Worm (Caenorhabditis elegans) whole organism, young adult: ENCODE measurements around the gene ZK899.3.

Experiments
- B0035.1 ChIP-seq: sonication (generic microtip); optimal IDR thresholded peaks from 2 replicates; lab custom pipeline; 2016; ENCODE audit warnings: missing genetic modification characterization, mild to moderate bottlenecking, missing compliant biosample characterization, missing genotype, missing genetic modification reagents
- B0261.1 ChIP-seq: sonication (generic microtip); optimal IDR thresholded peaks from 2 replicates; lab custom pipeline; 2016; ENCODE audit warnings: mild to moderate bottlenecking, missing genetic modification characterization, moderate library complexity, missing compliant biosample characterization
- F39B2.1 ChIP-seq: fragments of 200-800 bp; sonication (Bioruptor generic); IDR thresholded peaks from 2 replicates; pipeline ENCODE4 v1.3.6; 2022; ENCODE audit warnings: missing genetic modification reagents, missing genetic modification characterization, missing compliant biosample characterization
- F55B11.4 ChIP-seq: sonication (generic microtip); optimal IDR thresholded peaks from 2 replicates; lab custom pipeline; 2016; ENCODE audit warnings: missing compliant biosample characterization, missing genetic modification characterization, borderline replicate concordance; ENCODE audit not compliant: insufficient read depth
- F57C9.4 ChIP-seq: sonication (generic microtip); optimal IDR thresholded peaks from 2 replicates; lab custom pipeline; 2017; ENCODE audit warnings: mild to moderate bottlenecking, missing genetic modification characterization, missing compliant biosample characterization
- K11D2.4 ChIP-seq: fragments of 200-800 bp; sonication (Bioruptor generic); IDR thresholded peaks from 2 replicates; pipeline ENCODE4 v1.3.6; 2022; ENCODE audit warnings: missing genetic modification reagents, missing genetic modification characterization, missing compliant biosample characterization
- Y67H2A.10 ChIP-seq: fragments of 200-800 bp; sonication (Bioruptor generic); conservative IDR thresholded peaks from 2 replicates; pipeline ENCODE4 v1.3.6; 2022; ENCODE audit warnings: missing genetic modification reagents, missing genetic modification characterization, missing compliant biosample characterization
- ZK185.1 ChIP-seq: sonication (generic microtip); optimal IDR thresholded peaks from 2 replicates; lab custom pipeline; 2016; ENCODE audit warnings: mild to moderate bottlenecking, missing genetic modification characterization, missing compliant biosample characterization; ENCODE audit not compliant: poor library complexity, severe bottlenecking
- aptf-2 ChIP-seq: fragments of 200-800 bp; sonication (Bioruptor generic); conservative IDR thresholded peaks from 2 replicates; pipeline ENCODE4 v1.3.6; 2022; ENCODE audit warnings: missing genetic modification reagents, missing genetic modification characterization, missing compliant biosample characterization
- atf-7 ChIP-seq: sonication (generic microtip); optimal IDR thresholded peaks from 2 replicates; lab custom pipeline; 2017; ENCODE audit warnings: mild to moderate bottlenecking, missing genetic modification characterization, missing compliant biosample characterization
- athp-1 ChIP-seq: sonication (generic microtip); optimal IDR thresholded peaks from 2 replicates; lab custom pipeline; 2017; ENCODE audit warnings: mild to moderate bottlenecking, missing genetic modification characterization, missing compliant biosample characterization
- attf-6 ChIP-seq: fragments of 200-800 bp; sonication (Bioruptor generic); IDR thresholded peaks from 2 replicates; pipeline ENCODE4 v1.3.6; 2022; ENCODE audit warnings: missing genetic modification reagents, missing genetic modification characterization, missing compliant biosample characterization
- bed-2 ChIP-seq: fragments of 200-800 bp; sonication (Bioruptor generic); IDR thresholded peaks from 2 replicates; pipeline ENCODE4 v1.3.6; 2022; ENCODE audit warnings: missing genetic modification reagents, missing genetic modification characterization, missing compliant biosample characterization
- ceh-100 ChIP-seq: fragments of 200-800 bp; sonication (Bioruptor generic); IDR thresholded peaks from 2 replicates; pipeline ENCODE4 v1.3.6; 2022; ENCODE audit warnings: missing genetic modification reagents, missing genetic modification characterization, missing compliant biosample characterization
- ceh-27 ChIP-seq: fragments of 200-800 bp; sonication (Bioruptor generic); optimal IDR thresholded peaks from 2 replicates; lab custom pipeline; 2018; ENCODE audit warnings: mild to moderate bottlenecking, missing genetic modification characterization, moderate library complexity, missing compliant biosample characterization
- ceh-58 ChIP-seq: fragments of 200-800 bp; sonication (Bioruptor generic); IDR thresholded peaks from 2 replicates; pipeline ENCODE4 v1.3.6; 2022; ENCODE audit warnings: missing genetic modification characterization, missing compliant biosample characterization
- ceh-79 ChIP-seq: sonication (generic microtip); optimal IDR thresholded peaks from 2 replicates; lab custom pipeline; 2017; ENCODE audit warnings: mild to moderate bottlenecking, missing genetic modification characterization, missing compliant biosample characterization
- ceh-91 ChIP-seq: fragments of 200-800 bp; sonication (Bioruptor generic); IDR thresholded peaks from 2 replicates; pipeline ENCODE4 v1.3.6; 2022; ENCODE audit warnings: missing genetic modification reagents, missing genetic modification characterization, missing compliant biosample characterization
- dox-1 ChIP-seq: fragments of 200-800 bp; sonication (Bioruptor generic); IDR thresholded peaks from 2 replicates; pipeline ENCODE4 v1.3.6; 2022; ENCODE audit warnings: missing genetic modification reagents, missing genetic modification characterization, missing compliant biosample characterization
- dpl-1 ChIP-seq: fragments of 150-350 bp; optimal IDR thresholded peaks from 2 replicates; lab custom pipeline; 2014; ENCODE audit warnings: missing biosample characterization, missing genetic modification reagents, missing genetic modification characterization
- efl-1 ChIP-seq: fragments of 150-350 bp; optimal IDR thresholded peaks from 2 replicates; lab custom pipeline; 2014; ENCODE audit warnings: missing biosample characterization, missing genetic modification reagents, missing genetic modification characterization
- egl-44 ChIP-seq: fragments of 200-800 bp; sonication (Bioruptor generic); IDR thresholded peaks from 2 replicates; pipeline ENCODE4 v1.3.6; 2022; ENCODE audit warnings: missing genetic modification reagents, missing genetic modification characterization, missing compliant biosample characterization
- ets-4 ChIP-seq: fragments of 200-800 bp; sonication (Bioruptor generic); optimal IDR thresholded peaks from 2 replicates; lab custom pipeline; 2018; ENCODE audit warnings: mild to moderate bottlenecking, missing genetic modification characterization, missing compliant biosample characterization
- fkh-3 ChIP-seq: sonication (generic microtip); optimal IDR thresholded peaks from 2 replicates; lab custom pipeline; 2016; ENCODE audit warnings: mild to moderate bottlenecking, missing genetic modification characterization, missing compliant biosample characterization
- hmg-20 ChIP-seq: fragments of 200-800 bp; sonication (Bioruptor generic); IDR thresholded peaks from 2 replicates; pipeline ENCODE4 v1.3.6; 2022; ENCODE audit warnings: missing genetic modification reagents, missing genetic modification characterization, missing compliant biosample characterization
- hrde-1 ChIP-seq: sonication (generic microtip); optimal IDR thresholded peaks from 2 replicates; lab custom pipeline; 2016; ENCODE audit warnings: missing genetic modification characterization, mild to moderate bottlenecking, missing compliant biosample characterization, moderate library complexity, missing genotype, missing genetic modification reagents, borderline replicate concordance
- let-526 ChIP-seq: fragments of 200-800 bp; sonication (Bioruptor generic); IDR thresholded peaks from 2 replicates; pipeline ENCODE4 v1.3.6; 2022; ENCODE audit warnings: missing genetic modification reagents, missing genetic modification characterization, missing compliant biosample characterization
- lir-1 ChIP-seq: fragments of 200-800 bp; sonication (Bioruptor generic); conservative IDR thresholded peaks from 2 replicates; pipeline ENCODE4 v1.3.6; 2022; ENCODE audit warnings: missing genetic modification reagents, missing genetic modification characterization, missing compliant biosample characterization
- mcd-1 ChIP-seq: fragments of 200-800 bp; sonication (Bioruptor generic); IDR thresholded peaks from 2 replicates; pipeline ENCODE4 v1.3.6; 2022; ENCODE audit warnings: missing genetic modification reagents, missing genetic modification characterization, missing compliant biosample characterization
- mes-4 ChIP-seq: sonication (generic microtip); optimal IDR thresholded peaks from 2 replicates; lab custom pipeline; 2016; ENCODE audit warnings: missing genotype, missing genetic modification characterization, missing compliant biosample characterization
- nhr-80 ChIP-seq: sonication (generic microtip); optimal IDR thresholded peaks from 2 replicates; lab custom pipeline; 2016; ENCODE audit warnings: missing genetic modification characterization, missing compliant biosample characterization
- nhr-90 ChIP-seq: sonication (generic microtip); optimal IDR thresholded peaks from 2 replicates; lab custom pipeline; 2016; ENCODE audit warnings: missing genotype, mild to moderate bottlenecking, missing genetic modification characterization, missing compliant biosample characterization
- rec-8 ChIP-seq, 2 experiments: sonication (generic microtip); optimal IDR thresholded peaks; 2 replicates each; lab custom pipeline; 2016; ENCODE audit warnings: mild to moderate bottlenecking in 2 of 2, missing genetic modification characterization in 2 of 2, missing genetic modification reagents in 2 of 2, missing genotype in 2 of 2, missing biosample characterization in 1 of 2, missing compliant biosample characterization in 1 of 2, moderate library complexity in 1 of 2
- rpc-1 ChIP-seq, 2 experiments: fragments of 150-350 bp in 1 of 2; sonication (generic microtip) in 1 of 2; optimal IDR thresholded peaks; 2 replicates each; lab custom pipeline; 2014 to 2018; ENCODE audit warnings: missing biosample characterization in 1 of 2, missing genetic modification characterization in 1 of 2, missing genetic modification reagents in 1 of 2, missing genotype in 1 of 2
- snpc-1.1 ChIP-seq: sonication (generic microtip); optimal IDR thresholded peaks from 2 replicates; lab custom pipeline; 2017; ENCODE audit warnings: missing genetic modification characterization, mild to moderate bottlenecking, missing compliant biosample characterization, antibody characterized with exemption, moderate library complexity, missing genotype, missing genetic modification reagents; ENCODE audit not compliant: insufficient read depth
- snpc-3.4 ChIP-seq: sonication (generic microtip); optimal IDR thresholded peaks from 2 replicates; lab custom pipeline; 2017; ENCODE audit warnings: missing genetic modification characterization, mild to moderate bottlenecking, missing compliant biosample characterization, antibody characterized with exemption, moderate library complexity, missing genotype, missing genetic modification reagents
- snpc-4 ChIP-seq, 5 experiments: fragments of 150-350 bp in 1 of 5; sonication (generic microtip) in 4 of 5; optimal IDR thresholded peaks; 2 replicates each; lab custom pipeline; 2014 to 2018; ENCODE audit warnings: missing genetic modification characterization in 5 of 5, missing biosample characterization in 3 of 5, antibody characterized with exemption in 2 of 5, mild to moderate bottlenecking in 2 of 5, missing compliant biosample characterization in 2 of 5, missing genotype in 2 of 5, moderate library complexity in 2 of 5, missing genetic modification reagents in 1 of 5
- sptf-2 ChIP-seq: fragments of 200-800 bp; sonication (Bioruptor generic); optimal IDR thresholded peaks from 2 replicates; lab custom pipeline; 2018; ENCODE audit warnings: mild to moderate bottlenecking, missing genetic modification characterization, missing compliant biosample characterization
- tbp1 ChIP-seq: fragments of 200-800 bp; sonication (Bioruptor generic); optimal IDR thresholded peaks from 2 replicates; lab custom pipeline; 2018; ENCODE audit warnings: mild to moderate bottlenecking, missing genetic modification characterization, missing compliant biosample characterization
- tbx-9 ChIP-seq: sonication (generic microtip); optimal IDR thresholded peaks from 2 replicates; lab custom pipeline; 2016; ENCODE audit warnings: borderline replicate concordance, missing genetic modification characterization, inconsistent platforms, missing compliant biosample characterization
- unc-62 ChIP-seq: fragments of 150-350 bp; optimal IDR thresholded peaks from 2 replicates; lab custom pipeline; 2014; ENCODE audit warnings: missing biosample characterization, missing genetic modification reagents, missing genetic modification characterization
- xnd-1 ChIP-seq: sonication (generic microtip); optimal IDR thresholded peaks from 2 replicates; lab custom pipeline; 2016; ENCODE audit warnings: missing genotype, missing genetic modification reagents, missing genetic modification characterization, missing compliant biosample characterization
- zfh-2 ChIP-seq: fragments of 200-800 bp; sonication (Bioruptor generic); conservative IDR thresholded peaks from 2 replicates; pipeline ENCODE4 v1.3.6; 2022; ENCODE audit warnings: missing genetic modification reagents, missing genetic modification characterization, missing compliant biosample characterization
- zim-3 ChIP-seq: sonication (generic microtip); optimal IDR thresholded peaks from 2 replicates; lab custom pipeline; 2017; ENCODE audit warnings: mild to moderate bottlenecking, missing genetic modification characterization, moderate library complexity, missing compliant biosample characterization
- ztf-3 ChIP-seq: fragments of 200-800 bp; sonication (Bioruptor generic); optimal IDR thresholded peaks from 2 replicates; lab custom pipeline; 2018; ENCODE audit warnings: mild to moderate bottlenecking, missing genetic modification characterization, missing compliant biosample characterization
- ztf-6 ChIP-seq: fragments of 200-800 bp; sonication (Bioruptor generic); IDR thresholded peaks from 2 replicates; pipeline ENCODE4 v1.3.6; 2022; ENCODE audit warnings: missing genetic modification reagents, missing genetic modification characterization, missing compliant biosample characterization

ZK899.3 gene

ce11 chrX:9467573-9467972 lies 14.6 kb downstream of the ZK899.3 start (continued):
- TF ChIP-seq attf-6 (GFP tag; lab: Robert Waterston, UW) (peak; percentile 34; the same call in 1 of the 2 replicates), ZK185.1 (peak; percentile 95), ztf-3 (GFP tag; lab: Kevin White, UChicago) (peak; percentile 51), mes-4 (peak; percentile 80), rpc-1 (optimal IDR thresholded peaks at IDR 0.05; lab: Kevin White, UChicago) (peak; percentile 96), rpc-1 (tag; optimal IDR thresholded peaks at IDR 0.05; lab: Kevin White, UChicago) (peak; percentile 93), fkh-3 (tag; lab: Kevin White, UChicago) (no peak), ceh-27 (GFP tag; lab: Kevin White, UChicago) (peak; percentile 59), F55B11.4 (tag; lab: Kevin White, UChicago) (no peak), rec-8 (tag; optimal IDR thresholded peaks at IDR 0.05; lab: Kevin White, UChicago) (peak; percentile 53 to 67), tbp1 (peak; percentile 94), efl-1 (GFP tag; lab: Kevin White, UChicago) (no peak), tbx-9 (tag; lab: Kevin White, UChicago) (peak; percentile 36), ets-4 (GFP tag; lab: Kevin White, UChicago) (no peak), B0035.1 (tag; lab: Kevin White, UChicago) (peak; percentile 80), ceh-58 (no peak), zfh-2 (no peak), F39B2.1 (GFP tag; lab: Robert Waterston, UW) (no peak), ceh-100 (GFP tag; lab: Robert Waterston, UW) (peak; percentile 29; the same call in 1 of the 2 replicates), ceh-79 (tag; lab: Kevin White, UChicago) (peak; percentile 54), dox-1 (GFP tag; lab: Robert Waterston, UW) (no peak; the same call in 1 of the 2 replicates), snpc-4 (GFP tag; optimal IDR thresholded peaks at IDR 0.05; lab: Kevin White, UChicago) (peak; percentile 64), snpc-4 (tag; optimal IDR thresholded peaks at IDR 0.05; lab: Kevin White, UChicago) (peak in 2 of 4 experiments; percentile 40 to 81), K11D2.4 (GFP tag; lab: Robert Waterston, UW) (peak; percentile 78), ztf-6 (GFP tag; lab: Robert Waterston, UW) (peak; percentile 53; the same call in 1 of the 2 replicates), athp-1 (tag; lab: Kevin White, UChicago) (peak; percentile 55), snpc-1.1 (tag; lab: Kevin White, UChicago) (no peak), Y67H2A.10 (GFP tag; lab: Robert Waterston, UW) (no peak), snpc-3.4 (tag; lab: Kevin White, UChicago) (peak; percentile 64), nhr-80 (peak; percentile 13), xnd-1 (tag; lab: Kevin White, UChicago) (no peak), let-526 (GFP tag; lab: Robert Waterston, UW) (0 out of 2 replicates have a peak, but pooled peaks have one; percentile 9), ceh-91 (GFP tag; lab: Robert Waterston, UW) (no peak), lir-1 (GFP tag; lab: Robert Waterston, UW) (no peak; the same call in 1 of the 2 replicates), mcd-1 (GFP tag; lab: Robert Waterston, UW) (peak; percentile 65), hmg-20 (peak; percentile 76; the same call in 1 of the 2 replicates), bed-2 (GFP tag; lab: Robert Waterston, UW) (no peak), egl-44 (GFP tag; lab: Robert Waterston, UW) (peak; percentile 59; the same call in 1 of the 2 replicates), dpl-1 (GFP tag; lab: Kevin White, UChicago) (no peak), aptf-2 (GFP tag; lab: Robert Waterston, UW) (no peak), zim-3 (tag; lab: Kevin White, UChicago) (peak; percentile 63), nhr-90 (tag; lab: Kevin White, UChicago) (peak; percentile 86), sptf-2 (GFP tag; lab: Kevin White, UChicago) (no peak), F57C9.4 (tag; lab: Kevin White, UChicago) (no peak), atf-7 (tag; lab: Kevin White, UChicago) (peak; percentile 83), B0261.1 (peak; percentile 92), hrde-1 (tag; lab: Kevin White, UChicago) (peak; percentile 45), unc-62 (GFP tag; lab: Kevin White, UChicago) (no peak)
